Fruit fly (Drosophila melanogaster) whole organism, wandering third instar larva: ENCODE results near the gene CG11674.

ENCODE experiments used
- Abd-B ChIP-seq: fragments of >200 bp; optimal IDR thresholded peaks from 2 replicates; lab custom pipeline; 2017; ENCODE audit warnings: missing biosample characterization, missing genetic modification characterization
- CG32264 ChIP-seq: fragments of 200-800 bp; sonication (Bioruptor generic); optimal IDR thresholded peaks from 2 replicates; lab custom pipeline; 2016; ENCODE audit warnings: missing biosample characterization, missing genetic modification characterization
- CG9705 ChIP-seq: fragments of 200-800 bp; sonication (Bioruptor generic); optimal IDR thresholded peaks from 2 replicates; lab custom pipeline; 2018; ENCODE audit warnings: missing biosample characterization, mild to moderate bottlenecking, missing genetic modification characterization
- Dfd ChIP-seq: fragments of >200 bp; optimal IDR thresholded peaks from 2 replicates; lab custom pipeline; 2017; ENCODE audit warnings: missing biosample characterization, missing genetic modification characterization
- Dif ChIP-seq: fragments of 200-275, 200-300 bp; sonication (Bioruptor generic); optimal IDR thresholded peaks from 2 replicates; lab custom pipeline; 2018; ENCODE audit warnings: missing biosample characterization, missing genetic modification characterization; ENCODE audit not compliant: partially characterized antibody
- GATAd ChIP-seq: sonication (Bioruptor generic); optimal IDR thresholded peaks from 2 replicates; lab custom pipeline; 2016; ENCODE audit warnings: missing biosample characterization, missing genetic modification characterization
- HLH106 ChIP-seq: fragments of 200-800 bp; optimal IDR thresholded peaks from 3 replicates; lab custom pipeline; 2019; ENCODE audit warnings: missing biosample characterization, mild to moderate bottlenecking, missing genetic modification characterization, moderate library complexity
- Hnf4 ChIP-seq: fragments of 200-800 bp; sonication (Bioruptor generic); optimal IDR thresholded peaks from 2 replicates; lab custom pipeline; 2016; ENCODE audit warnings: missing biosample characterization, mild to moderate bottlenecking, missing genetic modification characterization
- Hr78 ChIP-seq: fragments of >200 bp; optimal IDR thresholded peaks from 2 replicates; lab custom pipeline; 2017; ENCODE audit warnings: missing biosample characterization, missing genetic modification characterization
- Hr83 ChIP-seq: fragments of 200-300 bp; sonication (Bioruptor generic); optimal IDR thresholded peaks from 2 replicates; lab custom pipeline; 2016; ENCODE audit warnings: missing biosample characterization, mild to moderate bottlenecking, missing genetic modification characterization, moderate library complexity; ENCODE audit not compliant: poor library complexity, severe bottlenecking
- Jra ChIP-seq: sonication (Bioruptor generic); optimal IDR thresholded peaks from 2 replicates; lab custom pipeline; 2016; ENCODE audit warnings: missing biosample characterization, missing genetic modification characterization
- Mio ChIP-seq: sonication (Bioruptor generic); optimal IDR thresholded peaks from 2 replicates; lab custom pipeline; 2016; ENCODE audit warnings: missing biosample characterization, missing genetic modification characterization
- N ChIP-seq: fragments of >200 bp; optimal IDR thresholded peaks from 2 replicates; lab custom pipeline; 2018; ENCODE audit warnings: missing biosample characterization, missing external identifiers, missing genetic modification characterization
- OdsH ChIP-seq: fragments of 200-800 bp; sonication (Bioruptor generic); optimal IDR thresholded peaks from 2 replicates; lab custom pipeline; 2016; ENCODE audit warnings: missing biosample characterization, mild to moderate bottlenecking, missing genetic modification characterization
- Rel ChIP-seq, 2 experiments: fragments of 200-800 bp; sonication (Bioruptor generic) in 1 of 2; optimal IDR thresholded peaks; 2 replicates in 1 of 2; 3 replicates in 1 of 2; lab custom pipeline; 2016 to 2019; ENCODE audit warnings: mild to moderate bottlenecking in 2 of 2, missing biosample characterization in 2 of 2, missing genetic modification characterization in 2 of 2, moderate library complexity in 1 of 2
- Sp1 ChIP-seq: fragments of 200-800 bp; sonication (Bioruptor generic); optimal IDR thresholded peaks from 3 replicates; lab custom pipeline; 2019; ENCODE audit warnings: missing biosample characterization, mild to moderate bottlenecking, missing genetic modification characterization, moderate library complexity
- Vsx2 ChIP-seq: fragments of 200-300, 225-300 bp; sonication (Bioruptor generic); optimal IDR thresholded peaks from 2 replicates; lab custom pipeline; 2018; ENCODE audit warnings: missing biosample characterization, missing genetic modification characterization; ENCODE audit not compliant: partially characterized antibody
- br ChIP-seq: fragments of 200-800 bp; sonication (Bioruptor generic); optimal IDR thresholded peaks from 2 replicates; lab custom pipeline; 2016; ENCODE audit warnings: missing biosample characterization, missing genetic modification characterization
- dmrt93B ChIP-seq: fragments of 200-800 bp; sonication (Bioruptor generic); optimal IDR thresholded peaks from 2 replicates; lab custom pipeline; 2018; ENCODE audit warnings: missing biosample characterization, mild to moderate bottlenecking, missing genetic modification characterization
- dsf ChIP-seq: sonication (Bioruptor generic); optimal IDR thresholded peaks from 2 replicates; lab custom pipeline; 2016; ENCODE audit warnings: missing biosample characterization, missing genetic modification characterization, borderline replicate concordance
- ey ChIP-seq: fragments of 200-800 bp; sonication (Bioruptor generic); optimal IDR thresholded peaks from 2 replicates; lab custom pipeline; 2016; ENCODE audit warnings: missing biosample characterization, missing genetic modification characterization
- foxo ChIP-seq, 2 experiments: fragments of 200-800 bp; sonication (Bioruptor generic); optimal IDR thresholded peaks; 2 replicates in 1 of 2; 3 replicates in 1 of 2; lab custom pipeline; 2016 to 2017; ENCODE audit warnings: missing biosample characterization in 2 of 2, missing genetic modification characterization in 2 of 2
- fru ChIP-seq: fragments of 200-800 bp; sonication (Bioruptor generic); optimal IDR thresholded peaks from 3 replicates; lab custom pipeline; 2016; ENCODE audit warnings: missing biosample characterization, mild to moderate bottlenecking, missing genetic modification characterization
- h ChIP-seq: fragments of 200-800 bp; sonication (Bioruptor generic); optimal IDR thresholded peaks from 3 replicates; lab custom pipeline; 2016; ENCODE audit warnings: missing biosample characterization, mild to moderate bottlenecking, missing genetic modification characterization
- jim ChIP-seq: fragments of 175-275, 200-325 bp; sonication (Bioruptor generic); optimal IDR thresholded peaks from 2 replicates; lab custom pipeline; 2016; ENCODE audit warnings: missing biosample characterization, mild to moderate bottlenecking, missing genetic modification characterization
- lola ChIP-seq: fragments of >200 bp; optimal IDR thresholded peaks from 2 replicates; lab custom pipeline; 2017; ENCODE audit warnings: missing biosample characterization, missing genetic modification characterization
- pan ChIP-seq: fragments of >200 bp; optimal IDR thresholded peaks from 2 replicates; lab custom pipeline; 2017
- psq ChIP-seq: fragments of 200-800 bp; sonication (Bioruptor generic); optimal IDR thresholded peaks from 3 replicates; lab custom pipeline; 2017; ENCODE audit warnings: missing biosample characterization, mild to moderate bottlenecking, missing genetic modification characterization, moderate library complexity
- rgr ChIP-seq: fragments of 200-800 bp; sonication (Bioruptor generic); optimal IDR thresholded peaks from 3 replicates; lab custom pipeline; 2016; ENCODE audit warnings: missing biosample characterization, mild to moderate bottlenecking, missing genetic modification characterization
- sage ChIP-seq: fragments of 200-800 bp; sonication (Bioruptor generic); optimal IDR thresholded peaks from 2 replicates; lab custom pipeline; 2016; ENCODE audit warnings: missing biosample characterization, mild to moderate bottlenecking, missing genetic modification characterization
- sv ChIP-seq: fragments of 200-800 bp; sonication (Bioruptor generic); optimal IDR thresholded peaks from 3 replicates; lab custom pipeline; 2016; ENCODE audit warnings: missing biosample characterization, missing genetic modification characterization
- usp ChIP-seq: fragments of >200 bp; optimal IDR thresholded peaks from 2 replicates; lab custom pipeline; 2017; ENCODE audit warnings: missing biosample characterization, missing genetic modification characterization
- woc ChIP-seq: sonication (Bioruptor generic); optimal IDR thresholded peaks from 2 replicates; lab custom pipeline; 2016; ENCODE audit warnings: missing biosample characterization, mild to moderate bottlenecking, missing genetic modification characterization

The CG11674 gene

DNA sequence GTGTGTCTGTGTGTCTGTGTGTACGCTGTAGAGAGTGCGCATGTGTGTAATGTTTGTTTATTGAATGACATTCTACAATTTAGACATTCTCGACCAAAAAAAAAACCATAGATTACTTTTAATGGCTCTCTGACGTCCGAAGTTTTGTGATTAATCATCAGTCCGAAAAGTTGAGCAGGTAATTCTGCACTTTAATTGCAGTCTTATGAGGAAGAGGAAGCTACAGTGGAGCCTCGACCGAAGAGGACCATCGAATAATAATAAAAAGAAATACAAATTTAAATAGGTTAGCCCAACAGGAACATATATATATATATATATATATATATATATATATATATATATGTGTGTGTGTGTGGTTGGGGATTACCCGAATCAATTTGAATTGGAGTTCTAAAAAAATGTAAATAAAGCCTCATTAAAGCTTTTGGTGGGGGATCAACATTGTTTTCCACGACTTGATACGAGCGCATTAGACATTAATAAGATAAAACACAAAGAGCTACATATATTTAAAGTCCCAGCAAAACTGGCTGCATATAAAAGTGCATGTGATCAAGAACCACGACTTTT lies 16.4 kb downstream of the CG11674 start:
- no peak for TF ChIP-seq dsf
- TF ChIP-seq psq (GFP tag; lab: Kevin White, UChicago), result no peak
- TF ChIP-seq Abd-B (GFP tag; lab: Kevin White, UChicago), result no peak
- peak; percentile 2 for TF ChIP-seq Sp1 (GFP tag; lab: Kevin White, UChicago)
- TF ChIP-seq br (GFP tag; lab: Kevin White, UChicago), result no peak
- TF ChIP-seq N (GFP tag; lab: Kevin White, UChicago), result no peak
- no peak for TF ChIP-seq dmrt93B
- TF ChIP-seq CG9705 (GFP tag; lab: Kevin White, UChicago), result no peak
- TF ChIP-seq Hnf4 (GFP tag; lab: Kevin White, UChicago), result no peak
- TF ChIP-seq fru (GFP tag; lab: Kevin White, UChicago), result peak; percentile 2
- TF ChIP-seq ey (GFP tag; lab: Kevin White, UChicago), result peak; percentile 20
- no peak for TF ChIP-seq Vsx2 (GFP tag; lab: Kevin White, UChicago)
- no peak for TF ChIP-seq pan
- no peak for TF ChIP-seq Hr78 (GFP tag; lab: Kevin White, UChicago)
- no peak for TF ChIP-seq usp (GFP tag; lab: Kevin White, UChicago)
- no peak for TF ChIP-seq sage (GFP tag; lab: Kevin White, UChicago)
- peak; percentile 19 for TF ChIP-seq h (GFP tag; lab: Kevin White, UChicago)
- TF ChIP-seq foxo (GFP tag; optimal IDR thresholded peaks at IDR 0.05; lab: Kevin White, UChicago), result peak in 1 of 2 experiments; percentile 28
- no peak for TF ChIP-seq Dfd (GFP tag; lab: Kevin White, UChicago)
- no peak for TF ChIP-seq Hr83 (GFP tag; lab: Kevin White, UChicago)
- no peak for TF ChIP-seq woc (GFP tag; lab: Kevin White, UChicago)
- TF ChIP-seq Mio (GFP tag; lab: Kevin White, UChicago), result no peak
- no peak for TF ChIP-seq sv
- TF ChIP-seq CG32264, result no peak
- TF ChIP-seq Rel (GFP tag; optimal IDR thresholded peaks at IDR 0.05; lab: Kevin White, UChicago), result no peak
- peak; percentile 62 for TF ChIP-seq Rel (tag; optimal IDR thresholded peaks at IDR 0.05; lab: Kevin White, UChicago)
- TF ChIP-seq OdsH, result no peak
- TF ChIP-seq Jra (GFP tag; lab: Kevin White, UChicago), result no peak
- no peak for TF ChIP-seq jim (GFP tag; lab: Kevin White, UChicago)
- no peak for TF ChIP-seq rgr (GFP tag; lab: Kevin White, UChicago)

DNA sequence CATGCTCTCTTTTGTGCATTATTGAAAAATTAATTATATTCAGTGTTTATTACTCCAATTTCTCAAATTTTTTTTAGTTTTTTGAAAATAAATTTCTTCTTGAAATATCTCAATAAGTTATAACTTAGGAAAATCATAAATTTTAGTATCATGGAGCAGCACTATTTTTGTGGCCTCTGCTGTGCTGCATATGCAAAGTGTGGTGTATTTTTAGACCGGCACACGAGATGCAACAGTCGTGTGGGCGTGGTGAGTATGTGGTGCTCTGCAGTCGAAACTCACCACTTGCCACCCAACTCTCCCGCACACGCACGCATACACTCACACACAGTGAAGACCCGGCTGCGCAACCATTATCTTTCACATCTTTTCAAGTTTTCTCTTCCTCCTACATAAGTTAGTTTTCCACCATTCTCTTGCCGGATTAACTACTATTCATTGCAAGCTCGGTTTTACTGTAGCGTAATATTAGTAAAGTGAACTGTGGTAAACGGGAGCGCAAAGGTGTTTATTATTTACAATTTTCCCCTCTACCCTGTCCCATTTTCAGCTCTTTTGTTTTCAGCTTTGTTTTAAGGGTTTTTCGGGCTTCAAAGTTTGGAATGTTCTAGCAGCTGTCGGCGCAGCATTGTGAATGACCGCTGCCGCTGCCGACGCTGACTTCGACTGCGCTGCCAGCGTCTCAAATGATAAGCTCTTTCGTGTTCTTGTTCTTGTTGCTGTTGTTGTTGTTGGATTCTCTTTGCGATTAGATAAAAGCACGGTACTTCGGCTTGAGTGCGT lies 17.1 kb downstream of the CG11674 start:
- TF ChIP-seq HLH106 (tag; lab: Kevin White, UChicago) (peak; percentile 56), h (GFP tag; lab: Kevin White, UChicago) (peak; percentile 69), sage (GFP tag; lab: Kevin White, UChicago) (no peak), Hr78 (GFP tag; lab: Kevin White, UChicago) (no peak), Sp1 (GFP tag; lab: Kevin White, UChicago) (peak; percentile 68), CG9705 (GFP tag; lab: Kevin White, UChicago) (peak; percentile 17), dmrt93B (peak; percentile 33), rgr (GFP tag; lab: Kevin White, UChicago) (peak; percentile 33), Dif (GFP tag; lab: Kevin White, UChicago) (no peak), fru (GFP tag; lab: Kevin White, UChicago) (peak; percentile 58), woc (GFP tag; lab: Kevin White, UChicago) (peak; percentile 27), Rel (GFP tag; optimal IDR thresholded peaks at IDR 0.05; lab: Kevin White, UChicago) (no peak), Rel (tag; optimal IDR thresholded peaks at IDR 0.05; lab: Kevin White, UChicago) (no peak), pan (no peak), lola (GFP tag; lab: Kevin White, UChicago) (no peak), usp (GFP tag; lab: Kevin White, UChicago) (no peak), ey (GFP tag; lab: Kevin White, UChicago) (peak; percentile 37), Hnf4 (GFP tag; lab: Kevin White, UChicago) (no peak), foxo (GFP tag; optimal IDR thresholded peaks at IDR 0.05; lab: Kevin White, UChicago) (peak in 1 of 2 experiments; percentile 75), psq (GFP tag; lab: Kevin White, UChicago) (peak; percentile 44), br (GFP tag; lab: Kevin White, UChicago) (peak; percentile 17), N (GFP tag; lab: Kevin White, UChicago) (no peak)

dm6 chrX:14201178-14201577 lies 24.5 kb downstream of the CG11674 start, which contains the start of gene Prp16:
Gene Prp16 (plus strand): TSS chrX:14201362.
- TF ChIP-seq Jra (GFP tag; lab: Kevin White, UChicago) (no peak), h (GFP tag; lab: Kevin White, UChicago) (no peak), dmrt93B (no peak), woc (GFP tag; lab: Kevin White, UChicago) (no peak), OdsH (no peak), CG9705 (GFP tag; lab: Kevin White, UChicago) (no peak), Dfd (GFP tag; lab: Kevin White, UChicago) (no peak), Hr78 (GFP tag; lab: Kevin White, UChicago) (no peak), GATAd (GFP tag; lab: Kevin White, UChicago) (no peak), Hnf4 (GFP tag; lab: Kevin White, UChicago) (no peak)
- TF ChIP-seq, all 38 proteins: peak for 0
